Fruit fly (Drosophila melanogaster) whole organism, embryonic: ENCODE results near the gene armi.

Experiments used
- B-H1 ChIP-seq: fragments of 200-800 bp; sonication (Bioruptor generic); IDR thresholded peaks from 3 replicates; pipeline ENCODE4 v1.3.6; 2022; ENCODE audit warnings: missing biosample characterization, missing genetic modification characterization
- BtbVII ChIP-seq: fragments of 200-800 bp; sonication (Bioruptor generic); optimal IDR thresholded peaks from 3 replicates; lab custom pipeline; 2017; ENCODE audit warnings: missing biosample characterization, mild to moderate bottlenecking, missing genetic modification characterization
- CG11398 ChIP-seq: fragments of 200-800 bp; sonication (Bioruptor generic); optimal IDR thresholded peaks from 2 replicates; lab custom pipeline; 2016; ENCODE audit warnings: missing biosample characterization, missing genetic modification characterization
- CG11560 ChIP-seq: fragments of 200-800 bp; sonication (Bioruptor generic); IDR thresholded peaks from 3 replicates; pipeline ENCODE4 v1.3.6; 2022; ENCODE audit warnings: missing biosample characterization, missing genetic modification characterization
- CG12659 ChIP-seq: fragments of 200-800 bp; sonication (Bioruptor generic); optimal IDR thresholded peaks from 3 replicates; lab custom pipeline; 2017; ENCODE audit warnings: mild to moderate bottlenecking, missing biosample characterization, missing genetic modification reagents, missing genetic modification characterization
- CG15011 ChIP-seq: fragments of 200-800 bp; sonication (Bioruptor generic); optimal IDR thresholded peaks from 3 replicates; lab custom pipeline; 2018; ENCODE audit warnings: missing biosample characterization, mild to moderate bottlenecking, missing genetic modification characterization
- CG15696 ChIP-seq: fragments of 200-800 bp; sonication (Bioruptor generic); optimal IDR thresholded peaks from 2 replicates; lab custom pipeline; 2019; ENCODE audit warnings: missing biosample characterization, mild to moderate bottlenecking, missing genetic modification characterization, moderate library complexity
- CG32767 ChIP-seq: fragments of 200-800 bp; sonication (Bioruptor generic); IDR thresholded peaks from 2 replicates; pipeline ENCODE4 v1.3.6; 2022; ENCODE audit warnings: missing biosample characterization, missing genetic modification characterization
- CG3407 ChIP-seq: fragments of 200-800 bp; sonication (Bioruptor generic); optimal IDR thresholded peaks from 2 replicates; lab custom pipeline; 2018; ENCODE audit warnings: missing biosample characterization, mild to moderate bottlenecking, missing genetic modification characterization
- CG4328 ChIP-seq: fragments of 200-800 bp; sonication (Bioruptor generic); optimal IDR thresholded peaks from 3 replicates; lab custom pipeline; 2017; ENCODE audit warnings: missing biosample characterization, missing genetic modification reagents, missing genetic modification characterization
- CG4360 ChIP-seq: fragments of 200-800 bp; sonication (Bioruptor generic); IDR thresholded peaks from 2 replicates; pipeline ENCODE4 v1.3.6; 2022; ENCODE audit warnings: missing biosample characterization, missing genetic modification characterization
- CG4404 ChIP-seq: fragments of 200-800 bp; sonication (Bioruptor generic); IDR thresholded peaks from 2 replicates; pipeline ENCODE4 v1.3.6; 2022; ENCODE audit warnings: missing biosample characterization, missing genetic modification characterization
- CG6854 ChIP-seq: fragments of 200-800 bp; sonication (Bioruptor generic); optimal IDR thresholded peaks from 3 replicates; lab custom pipeline; 2017; ENCODE audit warnings: missing biosample characterization, mild to moderate bottlenecking, missing genetic modification characterization
- CG7556 ChIP-seq: fragments of 200-800 bp; sonication (Bioruptor generic); optimal IDR thresholded peaks from 2 replicates; lab custom pipeline; 2017; ENCODE audit warnings: missing biosample characterization, mild to moderate bottlenecking, missing genetic modification characterization
- CG7745 ChIP-seq: fragments of 200-800 bp; sonication (Bioruptor generic); optimal IDR thresholded peaks from 2 replicates; lab custom pipeline; 2018; ENCODE audit warnings: missing biosample characterization, mild to moderate bottlenecking, missing genetic modification characterization, moderate library complexity
- CG7839 ChIP-seq: fragments of 200-800 bp; sonication (Bioruptor generic); optimal IDR thresholded peaks from 3 replicates; lab custom pipeline; 2018; ENCODE audit warnings: missing biosample characterization, mild to moderate bottlenecking, missing genetic modification characterization, moderate library complexity
- CG7928 ChIP-seq: fragments of 200-800 bp; sonication (Bioruptor generic); optimal IDR thresholded peaks from 2 replicates; lab custom pipeline; 2017; ENCODE audit warnings: missing biosample characterization, mild to moderate bottlenecking, missing genetic modification characterization
- CG8281 ChIP-seq: fragments of 200-800 bp; sonication (Bioruptor generic); optimal IDR thresholded peaks from 2 replicates; lab custom pipeline; 2018; ENCODE audit warnings: missing biosample characterization, mild to moderate bottlenecking, missing genetic modification characterization, moderate library complexity
- CG8944 ChIP-seq: fragments of 200-800 bp; sonication (Bioruptor generic); optimal IDR thresholded peaks from 3 replicates; lab custom pipeline; 2016; ENCODE audit warnings: missing biosample characterization, missing genetic modification characterization
- Dip3 ChIP-seq: fragments of 200-800 bp; sonication (Bioruptor generic); optimal IDR thresholded peaks from 3 replicates; lab custom pipeline; 2016; ENCODE audit warnings: missing biosample characterization, missing genetic modification characterization
- Dp ChIP-seq: fragments of 200-800 bp; sonication (Bioruptor generic); optimal IDR thresholded peaks from 2 replicates; lab custom pipeline; 2018; ENCODE audit warnings: missing biosample characterization, mild to moderate bottlenecking, missing genetic modification characterization, moderate library complexity
- Ets97D ChIP-seq: fragments of 200-800 bp; sonication (Bioruptor generic); optimal IDR thresholded peaks from 3 replicates; lab custom pipeline; 2016; ENCODE audit warnings: missing biosample characterization, missing genetic modification characterization
- Gug ChIP-seq: fragments of 200-800 bp; sonication (Bioruptor generic); IDR thresholded peaks from 4 replicates; pipeline ENCODE4 v1.3.6; 2022; ENCODE audit warnings: missing biosample characterization, missing genetic modification characterization
- Ravus ChIP-seq: fragments of 200-800 bp; sonication (Bioruptor generic); IDR thresholded peaks from 2 replicates; pipeline ENCODE4 v1.3.6; 2022; ENCODE audit warnings: missing biosample characterization, missing genetic modification characterization
- ash1 ChIP-seq: fragments of 200-800 bp; sonication (Bioruptor generic); optimal IDR thresholded peaks from 2 replicates; lab custom pipeline; 2018; ENCODE audit warnings: missing biosample characterization, mild to moderate bottlenecking, missing genetic modification characterization
- az2 ChIP-seq: fragments of 200-800 bp; sonication (Bioruptor generic); optimal IDR thresholded peaks from 3 replicates; lab custom pipeline; 2016; ENCODE audit warnings: missing biosample characterization, missing genetic modification characterization
- btn ChIP-seq: fragments of 200-800 bp; sonication (Bioruptor generic); optimal IDR thresholded peaks from 2 replicates; lab custom pipeline; 2016; ENCODE audit warnings: missing biosample characterization, missing genetic modification characterization
- cas ChIP-seq: fragments of 200-800 bp; sonication (Bioruptor generic); IDR thresholded peaks from 2 replicates; pipeline ENCODE4 v1.3.6; 2022; ENCODE audit warnings: missing biosample characterization, missing genetic modification characterization
- caup ChIP-seq: fragments of 200-800 bp; sonication (Bioruptor generic); optimal IDR thresholded peaks from 3 replicates; lab custom pipeline; 2017; ENCODE audit warnings: missing biosample characterization, mild to moderate bottlenecking, missing genetic modification characterization, moderate library complexity; ENCODE audit not compliant: severe bottlenecking
- chinmo ChIP-seq: fragments of 200-800 bp; sonication (Bioruptor generic); IDR thresholded peaks from 4 replicates; pipeline ENCODE4 v1.3.6; 2022; ENCODE audit warnings: missing biosample characterization, missing genetic modification characterization; ENCODE audit not compliant: partially characterized antibody
- disco-r ChIP-seq: fragments of 200-800 bp; sonication (Bioruptor generic); optimal IDR thresholded peaks from 2 replicates; lab custom pipeline; 2016; ENCODE audit warnings: missing biosample characterization, missing genetic modification characterization
- dpn ChIP-seq, 2 experiments: fragments of 200-800 bp; sonication (Bioruptor generic); optimal IDR thresholded peaks; 3 replicates each; lab custom pipeline; 2016; ENCODE audit warnings: missing biosample characterization in 2 of 2, missing genetic modification characterization in 2 of 2
- dysf ChIP-seq: fragments of 200-800 bp; sonication (Bioruptor generic); IDR thresholded peaks from 3 replicates; pipeline ENCODE4 v1.3.6; 2022; ENCODE audit warnings: missing biosample characterization, missing genetic modification characterization
- emc ChIP-seq: fragments of 200-800 bp; sonication (Bioruptor generic); optimal IDR thresholded peaks from 2 replicates; lab custom pipeline; 2016; ENCODE audit warnings: missing biosample characterization, missing genetic modification characterization
- en ChIP-seq: fragments of 200-800 bp; sonication (Bioruptor generic); optimal IDR thresholded peaks from 2 replicates; lab custom pipeline; 2016; ENCODE audit warnings: missing biosample characterization, missing genetic modification characterization
- fd3F ChIP-seq: fragments of 200-800 bp; sonication (Bioruptor generic); optimal IDR thresholded peaks from 2 replicates; lab custom pipeline; 2018; ENCODE audit warnings: missing biosample characterization, mild to moderate bottlenecking, missing genetic modification characterization, moderate library complexity
- fd64A ChIP-seq: fragments of 200-800 bp; sonication (Bioruptor generic); optimal IDR thresholded peaks from 3 replicates; lab custom pipeline; 2018; ENCODE audit warnings: missing biosample characterization, mild to moderate bottlenecking, missing genetic modification characterization
- inv ChIP-seq: fragments of 200-800 bp; sonication (Bioruptor generic); IDR thresholded peaks from 2 replicates; pipeline ENCODE4 v1.3.6; 2022; ENCODE audit warnings: missing biosample characterization, missing genetic modification characterization; ENCODE audit not compliant: partially characterized antibody
- kay ChIP-seq: fragments of 200-800 bp; sonication (Bioruptor generic); optimal IDR thresholded peaks from 2 replicates; lab custom pipeline; 2016; ENCODE audit warnings: missing biosample characterization, missing genetic modification characterization
- kni ChIP-seq: fragments of 200-800 bp; sonication (Bioruptor generic); optimal IDR thresholded peaks from 3 replicates; lab custom pipeline; 2017; ENCODE audit warnings: mild to moderate bottlenecking, missing biosample characterization, missing genetic modification reagents, missing genetic modification characterization
- onecut ChIP-seq: fragments of 200-800 bp; sonication (Bioruptor generic); IDR thresholded peaks from 2 replicates; pipeline ENCODE4 v1.3.6; 2022; ENCODE audit warnings: missing biosample characterization, missing genetic modification characterization
- rib ChIP-seq: fragments of 200-800 bp; sonication (Bioruptor generic); IDR thresholded peaks from 2 replicates; pipeline ENCODE4 v1.3.6; 2022; ENCODE audit warnings: missing biosample characterization, missing genetic modification characterization
- sc ChIP-seq, 3 experiments: fragments of >200 bp in 2 of 3; fragments of 200-800 bp in 1 of 3; sonication (Bioruptor generic) in 1 of 3; optimal IDR thresholded peaks; 2 replicates in 2 of 3; 3 replicates in 1 of 3; lab custom pipeline; 2017; ENCODE audit warnings: mild to moderate bottlenecking in 1 of 3, missing biosample characterization in 1 of 3, missing genetic modification characterization in 1 of 3, missing genetic modification reagents in 1 of 3
- sim ChIP-seq: fragments of 200-800 bp; sonication (Bioruptor generic); IDR thresholded peaks from 2 replicates; pipeline ENCODE4 v1.3.6; 2022; ENCODE audit warnings: missing biosample characterization, missing genetic modification characterization
- so ChIP-seq: fragments of 200-800 bp; sonication (Bioruptor generic); IDR thresholded peaks from 3 replicates; pipeline ENCODE4 v1.3.6; 2022; ENCODE audit warnings: missing biosample characterization, missing genetic modification characterization
- ttk ChIP-seq: fragments of 200-800 bp; sonication (Bioruptor generic); IDR thresholded peaks from 2 replicates; pipeline ENCODE4 v2.1.2; 2022; ENCODE audit warnings: missing biosample characterization, missing genetic modification characterization
- twi ChIP-seq: fragments of 200-800 bp; optimal IDR thresholded peaks from 2 replicates; lab custom pipeline; 2019; ENCODE audit warnings: missing biosample characterization, mild to moderate bottlenecking, missing genetic modification characterization, moderate library complexity
- wek ChIP-seq: fragments of 200-800 bp; sonication (Bioruptor generic); optimal IDR thresholded peaks from 3 replicates; lab custom pipeline; 2018; ENCODE audit warnings: missing biosample characterization, mild to moderate bottlenecking, missing genetic modification characterization, moderate library complexity
- zfh1 ChIP-seq: fragments of 200-800 bp; sonication (Bioruptor generic); IDR thresholded peaks from 3 replicates; pipeline ENCODE4 v1.3.6; 2022; ENCODE audit warnings: missing biosample characterization, missing genetic modification characterization

armi gene

dm6 chr3L:3436838-3437663 lies 24.1 kb upstream of the armi start (continued):
- TF ChIP-seq CG4360 (GFP tag; lab: Robert Waterston, UW), result no peak
- no peak for TF ChIP-seq CG15696
- peak; percentile 45 for TF ChIP-seq CG12659
- TF ChIP-seq CG6854 (GFP tag; lab: Kevin White, UChicago), result no peak
- no peak for TF ChIP-seq disco-r (GFP tag; lab: Kevin White, UChicago)
- TF ChIP-seq sc (optimal IDR thresholded peaks at IDR 0.05; lab: Kevin White, UChicago), result no peak
- no peak for TF ChIP-seq sc (GFP tag; optimal IDR thresholded peaks at IDR 0.05; lab: Kevin White, UChicago)
- TF ChIP-seq ttk (GFP tag; lab: Robert Waterston, UW), result no peak
- no peak for TF ChIP-seq B-H1 (GFP tag; lab: Robert Waterston, UW)
- TF ChIP-seq chinmo (GFP tag; lab: Robert Waterston, UW), result no peak
- TF ChIP-seq CG11398 (GFP tag; lab: Kevin White, UChicago), result no peak
- TF ChIP-seq CG4404, result no peak
- no peak for TF ChIP-seq wek (GFP tag; lab: Kevin White, UChicago)
- TF ChIP-seq CG7928 (GFP tag; lab: Kevin White, UChicago), result no peak
- peak; percentile 16 for TF ChIP-seq az2 (GFP tag; lab: Kevin White, UChicago)
- TF ChIP-seq zfh1 (GFP tag; lab: Robert Waterston, UW), result no peak
- TF ChIP-seq ash1 (GFP tag; lab: Kevin White, UChicago), result no peak
- no peak for TF ChIP-seq kni (GFP tag; lab: Kevin White, UChicago)
- no peak for TF ChIP-seq Dp (GFP tag; lab: Kevin White, UChicago)
- 0 out of 2 replicates have a peak, but pooled peaks have one; percentile 20 for TF ChIP-seq CG32767
- TF ChIP-seq fd3F (GFP tag; lab: Kevin White, UChicago), result peak; percentile 36
- no peak for TF ChIP-seq so (GFP tag; lab: Robert Waterston, UW)
- peak; percentile 48; the same call in 1 of the 2 replicates for TF ChIP-seq cas (GFP tag; lab: Robert Waterston, UW)
- TF ChIP-seq emc, result no peak
- no peak for TF ChIP-seq en (GFP tag; lab: Kevin White, UChicago)
- no peak for TF ChIP-seq onecut (GFP tag; lab: Robert Waterston, UW)
- TF ChIP-seq kay (GFP tag; lab: Kevin White, UChicago), result no peak
- TF ChIP-seq CG8281 (tag; lab: Kevin White, UChicago), result no peak
- no peak for TF ChIP-seq Ets97D (GFP tag; lab: Kevin White, UChicago)
- TF ChIP-seq twi (tag; lab: Kevin White, UChicago), result no peak
- TF ChIP-seq CG7839 (tag; lab: Kevin White, UChicago), result peak; percentile 74
- TF ChIP-seq Dip3 (GFP tag; lab: Kevin White, UChicago), result no peak
- no peak for TF ChIP-seq CG4328 (GFP tag; lab: Kevin White, UChicago)
- TF ChIP-seq CG11560 (tag; lab: Robert Waterston, UW), result no peak
- TF ChIP-seq CG8944 (GFP tag; lab: Kevin White, UChicago), result no peak
- no peak for TF ChIP-seq Gug (GFP tag; lab: Robert Waterston, UW)
- peak; percentile 41 for TF ChIP-seq caup (GFP tag; lab: Kevin White, UChicago)
- TF ChIP-seq dysf (GFP tag; lab: Robert Waterston, UW), result peak; percentile 70; the same call in 2 of the 3 replicates
- TF ChIP-seq Ravus (GFP tag; lab: Robert Waterston, UW), result no peak
- TF ChIP-seq rib (GFP tag; lab: Robert Waterston, UW), result 0 out of 2 replicates have a peak, but pooled peaks have one; percentile 20
- TF ChIP-seq btn (GFP tag; lab: Kevin White, UChicago), result no peak
- TF ChIP-seq CG3407 (GFP tag; lab: Kevin White, UChicago), result no peak
- TF ChIP-seq sim (GFP tag; lab: Robert Waterston, UW), result no peak
- TF ChIP-seq fd64A (GFP tag; lab: Kevin White, UChicago), result no peak
- peak; percentile 73 for TF ChIP-seq CG7556 (GFP tag; lab: Kevin White, UChicago)
- no peak for TF ChIP-seq inv (GFP tag; lab: Robert Waterston, UW)
- TF ChIP-seq CG15011 (GFP tag; lab: Kevin White, UChicago), result no peak
- TF ChIP-seq dpn (GFP tag; optimal IDR thresholded peaks at IDR 0.05; lab: Kevin White, UChicago), result peak in 1 of 2 experiments; percentile 16
- TF ChIP-seq CG7745, result no peak
- peak; percentile 30 for TF ChIP-seq BtbVII (GFP tag; lab: Kevin White, UChicago)
